Worm (Caenorhabditis elegans): Measurements from ENCODE around the gene F53H8.3.

Gene F53H8.3

ce11 chrX:927632-928031, 10.7 kb upstream of the F53H8.3 start:
- TF ChIP-seq swsn-7 (tag; optimal IDR thresholded peaks at IDR 0.05) (no peak), mab-9 (GFP tag; IDR thresholded peaks at IDR 0.05) (no peak), mep-1 (tag; optimal IDR thresholded peaks at IDR 0.05) (no peak), skn-1 (tag; optimal IDR thresholded peaks at IDR 0.05) (peak; percentile 10), aly-2 (tag; optimal IDR thresholded peaks at IDR 0.05) (no peak), dpl-1 (GFP tag; optimal IDR thresholded peaks at IDR 0.05) (no peak), lsy-2 (tag; optimal IDR thresholded peaks at IDR 0.05) (no peak), elt-3 (tag; optimal IDR thresholded peaks at IDR 0.05) (no peak), Y116A8C.19 (tag; optimal IDR thresholded peaks at IDR 0.05; ENCODE audit: borderline replicate concordance) (no peak), unc-98 (GFP tag; IDR thresholded peaks at IDR 0.05) (no peak), zag-1 (tag; optimal IDR thresholded peaks at IDR 0.05) (no peak), zip-4 (GFP tag; optimal IDR thresholded peaks at IDR 0.05) (no peak), C04F5.9 (tag; optimal IDR thresholded peaks at IDR 0.05) (no peak), nhr-84 (tag; optimal IDR thresholded peaks at IDR 0.05) (no peak), rnt-1 (tag; optimal IDR thresholded peaks at IDR 0.05) (peak; percentile 31), tbx-2 (tag; optimal IDR thresholded peaks at IDR 0.05) (no peak), blmp-1 (tag; optimal IDR thresholded peaks at IDR 0.05) (peak; percentile 76), lin-35 (GFP tag; optimal IDR thresholded peaks at IDR 0.05) (peak in 1 of 2 experiments; percentile 6), lin-14 (GFP tag; optimal IDR thresholded peaks at IDR 0.05) (peak; percentile 62), ztf-4 (tag; optimal IDR thresholded peaks at IDR 0.05) (no peak), lin-15B (tag; optimal IDR thresholded peaks at IDR 0.05) (no peak), sup-37 (GFP tag; optimal IDR thresholded peaks at IDR 0.05) (no peak), nhr-20 (tag; optimal IDR thresholded peaks at IDR 0.05) (no peak), snpc-4 (tag; optimal IDR thresholded peaks at IDR 0.05) (no peak), mef-2 (tag; optimal IDR thresholded peaks at IDR 0.05) (no peak)

ce11 chrX:932874-933273, 5.5 kb upstream of the F53H8.3 start:
- TF ChIP-seq nhr-237 (tag; optimal IDR thresholded peaks at IDR 0.05) = no peak
- no peak for TF ChIP-seq tlp-1 (tag; optimal IDR thresholded peaks at IDR 0.05)
- TF ChIP-seq ceh-8 (GFP tag; optimal IDR thresholded peaks at IDR 0.05) = no peak
- TF ChIP-seq nhr-84 (tag; optimal IDR thresholded peaks at IDR 0.05) = no peak
- peak in 1 of 2 experiments; percentile 12 for TF ChIP-seq lin-35 (GFP tag; optimal IDR thresholded peaks at IDR 0.05)
- no peak for TF ChIP-seq nhr-28 (tag; optimal IDR thresholded peaks at IDR 0.05)
- TF ChIP-seq ztf-11 (tag; optimal IDR thresholded peaks at IDR 0.05) = no peak
- TF ChIP-seq egl-13 (tag; optimal IDR thresholded peaks at IDR 0.05) = no peak
- peak; percentile 17 for TF ChIP-seq snu-23 (GFP tag; optimal IDR thresholded peaks at IDR 0.05)
- TF ChIP-seq nhr-77 (tag; optimal IDR thresholded peaks at IDR 0.05) = no peak
- TF ChIP-seq zag-1 (tag; optimal IDR thresholded peaks at IDR 0.05) = no peak
- TF ChIP-seq nhr-71 (tag; optimal IDR thresholded peaks at IDR 0.05) = no peak
- no peak for TF ChIP-seq C16A3.4 (tag; optimal IDR thresholded peaks at IDR 0.05)
- TF ChIP-seq alr-1 (tag; optimal IDR thresholded peaks at IDR 0.05; ENCODE audit: borderline replicate concordance) = no peak
- TF ChIP-seq nhr-90 (tag; optimal IDR thresholded peaks at IDR 0.05; ENCODE audit: poor library complexity) = no peak
- no peak for TF ChIP-seq ces-1 (GFP tag; optimal IDR thresholded peaks at IDR 0.05)
- peak; percentile 47 for TF ChIP-seq nhr-47 (tag; optimal IDR thresholded peaks at IDR 0.05)
- no peak for TF ChIP-seq zip-4 (GFP tag; optimal IDR thresholded peaks at IDR 0.05)
- no peak for TF ChIP-seq pag-3 (tag; optimal IDR thresholded peaks at IDR 0.05; ENCODE audit: borderline replicate concordance, insufficient read depth)
- TF ChIP-seq elt-2 (tag; optimal IDR thresholded peaks at IDR 0.05) = no peak
- no peak for TF ChIP-seq irx-1 (tag; optimal IDR thresholded peaks at IDR 0.05)
- TF ChIP-seq ztf-4 (tag; optimal IDR thresholded peaks at IDR 0.05) = no peak
- TF ChIP-seq unc-62 (GFP tag; optimal IDR thresholded peaks at IDR 0.05) = no peak
- no peak for TF ChIP-seq dsc-1 (tag; optimal IDR thresholded peaks at IDR 0.05)
- no peak for TF ChIP-seq fos-1 (tag; optimal IDR thresholded peaks at IDR 0.05)
- TF ChIP-seq lin-14 (GFP tag; optimal IDR thresholded peaks at IDR 0.05) = peak; percentile 84
- no peak for TF ChIP-seq nhr-20 (tag; optimal IDR thresholded peaks at IDR 0.05)
- no peak for TF ChIP-seq Y116A8C.19 (tag; optimal IDR thresholded peaks at IDR 0.05; ENCODE audit: borderline replicate concordance)
- TF ChIP-seq sup-37 (GFP tag; optimal IDR thresholded peaks at IDR 0.05) = no peak
- TF ChIP-seq fkh-10 (GFP tag; optimal IDR thresholded peaks at IDR 0.05) = peak; percentile 65
- TF ChIP-seq swsn-7 (tag; optimal IDR thresholded peaks at IDR 0.05) = peak; percentile 30
- TF ChIP-seq elt-3 (tag; optimal IDR thresholded peaks at IDR 0.05) = no peak
- TF ChIP-seq F16B12.6 (tag; optimal IDR thresholded peaks at IDR 0.05) = no peak
- TF ChIP-seq sox-4 (tag; optimal IDR thresholded peaks at IDR 0.05) = no peak
- no peak for TF ChIP-seq ceh-90 (tag; optimal IDR thresholded peaks at IDR 0.05)
- TF ChIP-seq lir-3 (tag; optimal IDR thresholded peaks at IDR 0.05; ENCODE audit: poor library complexity) = no peak
- peak; percentile 37 for TF ChIP-seq unc-86 (tag; optimal IDR thresholded peaks at IDR 0.05)

Measured in whole organism, L1 larva.